Worm (Caenorhabditis elegans) whole organism, young adult: Measurements from ENCODE around the gene Y41C4A.21.

Experiments
- dpl-1 ChIP-seq: fragments of 150-350 bp; optimal IDR thresholded peaks from 2 replicates; lab custom pipeline; 2014; ENCODE audit warnings: missing biosample characterization, missing genetic modification reagents, missing genetic modification characterization
- unc-62 ChIP-seq: fragments of 150-350 bp; optimal IDR thresholded peaks from 2 replicates; lab custom pipeline; 2014; ENCODE audit warnings: missing biosample characterization, missing genetic modification reagents, missing genetic modification characterization

ce11 chrIII:11777321-11777720 lies 45.2 kb downstream of the Y41C4A.21 start, which contains the start of gene mdt-21:
- TF ChIP-seq dpl-1 (GFP tag; lab: Kevin White, UChicago): no peak
- no peak for TF ChIP-seq unc-62
